Fruit fly (Drosophila melanogaster) whole organism, adult: ENCODE data around the gene CG4073.

ENCODE experiments used
- CG1620 ChIP-seq: fragments of 200-800 bp; sonication (Bioruptor generic); optimal IDR thresholded peaks from 2 replicates; lab custom pipeline; 2016; ENCODE audit warnings: missing biosample characterization, missing genetic modification characterization
- bab1 ChIP-seq: fragments of 200-800 bp; sonication (Bioruptor generic); optimal IDR thresholded peaks from 3 replicates; lab custom pipeline; 2019; ENCODE audit warnings: missing biosample characterization, mild to moderate bottlenecking, missing genetic modification characterization, moderate library complexity

DNA sequence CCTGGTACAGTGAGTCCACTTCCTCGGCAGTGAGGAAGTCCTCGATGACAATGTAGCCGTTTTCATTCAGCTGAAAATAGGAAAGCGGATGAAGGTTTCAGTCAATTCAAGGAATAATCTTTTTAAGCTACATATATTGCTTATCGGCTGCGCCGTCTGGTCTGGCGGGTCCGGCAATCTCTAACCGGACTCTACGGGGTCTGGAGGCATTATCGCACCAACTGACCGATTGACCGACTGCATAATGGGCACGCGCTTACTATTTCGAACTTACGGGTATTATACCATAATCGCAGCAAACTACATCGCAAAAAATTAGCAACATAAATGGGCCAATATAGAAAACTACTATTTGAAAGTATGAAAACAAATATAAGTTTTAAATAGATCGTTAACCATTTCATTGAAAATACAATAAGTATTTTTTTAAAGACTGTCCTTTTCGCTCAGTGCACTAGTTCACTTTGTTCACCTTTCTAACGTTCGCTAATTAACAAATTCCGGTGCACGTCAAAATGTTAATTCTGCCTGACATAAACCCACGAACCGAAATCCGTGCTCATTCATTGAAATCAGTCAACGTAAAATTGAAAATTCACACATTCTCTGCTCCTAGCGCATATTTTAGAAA, 35.5 kb upstream of the CG4073 start:
- TF ChIP-seq bab1 (GFP tag; lab: Kevin White, UChicago) = peak; percentile 20
- TF ChIP-seq CG1620 = peak; percentile 46
